Worm (Caenorhabditis elegans) whole organism, L1 larva: ENCODE data around the gene aex-3.

Experiments used
- F16B12.6 ChIP-seq: fragments of 150-350 bp; optimal IDR thresholded peaks from 2 replicates; lab custom pipeline; 2014; ENCODE audit warnings: missing biosample characterization, missing genetic modification characterization
- Y116A8C.19 ChIP-seq: sonication (generic microtip); optimal IDR thresholded peaks from 2 replicates; lab custom pipeline; 2016; ENCODE audit warnings: missing compliant biosample characterization, missing genetic modification characterization, borderline replicate concordance
- aha-1 ChIP-seq: fragments of 150-350 bp; optimal IDR thresholded peaks from 2 replicates; lab custom pipeline; 2014; ENCODE audit warnings: missing biosample characterization, missing genetic modification characterization
- alr-1 ChIP-seq: fragments of 200-800 bp; sonication (Bioruptor generic); optimal IDR thresholded peaks from 2 replicates; lab custom pipeline; 2018; ENCODE audit warnings: borderline replicate concordance, mild to moderate bottlenecking, missing genetic modification characterization, missing compliant biosample characterization
- ceh-63 ChIP-seq: fragments of 200-800 bp; sonication (Bioruptor generic); optimal IDR thresholded peaks from 2 replicates; lab custom pipeline; 2018; ENCODE audit warnings: mild to moderate bottlenecking, missing genetic modification characterization, missing compliant biosample characterization
- ceh-8 ChIP-seq: fragments of 200-800 bp; sonication (Bioruptor generic); optimal IDR thresholded peaks from 2 replicates; lab custom pipeline; 2018; ENCODE audit warnings: mild to moderate bottlenecking, missing genetic modification characterization, moderate library complexity, missing compliant biosample characterization
- ceh-82 ChIP-seq, 3 experiments: fragments of 150-350 bp in 1 of 3; sonication (generic microtip) in 2 of 3; optimal IDR thresholded peaks; 2 replicates each; lab custom pipeline; 2014 to 2017; ENCODE audit warnings: missing biosample characterization in 3 of 3, missing genetic modification characterization in 3 of 3
- ceh-88 ChIP-seq: fragments of 200-800 bp; sonication (Bioruptor generic); IDR thresholded peaks from 2 replicates; pipeline ENCODE4 v1.3.6; 2022; ENCODE audit warnings: missing genetic modification characterization, missing compliant biosample characterization
- ces-1 ChIP-seq: fragments of 150-350 bp; optimal IDR thresholded peaks from 2 replicates; lab custom pipeline; 2014; ENCODE audit warnings: missing biosample characterization, missing genetic modification reagents, missing genetic modification characterization
- dpl-1 ChIP-seq, 3 experiments: fragments of 150-350 bp in 2 of 3; sonication (generic microtip) in 1 of 3; optimal IDR thresholded peaks; 2 replicates each; lab custom pipeline; 2014 to 2017; ENCODE audit warnings: missing biosample characterization in 3 of 3, missing genetic modification characterization in 3 of 3, missing genetic modification reagents in 3 of 3
- dsc-1 ChIP-seq: sonication (generic microtip); optimal IDR thresholded peaks from 2 replicates; lab custom pipeline; 2016; ENCODE audit warnings: mild to moderate bottlenecking, missing genetic modification characterization, missing compliant biosample characterization
- efl-1 ChIP-seq, 4 experiments: fragments of 150-350 bp; optimal IDR thresholded peaks in 3 of 4; peaks in 1 of 4; 1 replicate in 1 of 4; 2 replicates in 3 of 4; lab custom pipeline; 2014; ENCODE audit warnings: missing biosample characterization in 2 of 4, missing genetic modification characterization in 2 of 4, missing genetic modification reagents in 2 of 4
- efl-3 ChIP-seq: fragments of 200-800 bp; sonication (Bioruptor generic); optimal IDR thresholded peaks from 2 replicates; lab custom pipeline; 2018; ENCODE audit warnings: mild to moderate bottlenecking, missing genetic modification characterization, missing compliant biosample characterization
- elt-2 ChIP-seq: sonication (generic microtip); optimal IDR thresholded peaks from 2 replicates; lab custom pipeline; 2016; ENCODE audit warnings: missing genetic modification characterization, mild to moderate bottlenecking, inconsistent platforms, missing compliant biosample characterization, missing genetic modification reagents
- elt-3 ChIP-seq, 6 experiments: fragments of 150-350 bp in 1 of 6; sonication (generic microtip); optimal IDR thresholded peaks; 2 replicates each; lab custom pipeline; 2017 to 2018; ENCODE audit warnings: missing biosample characterization in 6 of 6, missing genetic modification characterization in 6 of 6, inconsistent platforms in 1 of 6
- fkh-10 ChIP-seq: sonication (generic microtip); optimal IDR thresholded peaks from 2 replicates; lab custom pipeline; 2017; ENCODE audit warnings: missing biosample characterization, missing genetic modification reagents, missing genetic modification characterization
- fkh-4 ChIP-seq: sonication (generic microtip); optimal IDR thresholded peaks from 2 replicates; lab custom pipeline; 2016; ENCODE audit warnings: missing compliant biosample characterization, missing genetic modification characterization, borderline replicate concordance
- fkh-8 ChIP-seq: sonication (generic microtip); optimal IDR thresholded peaks from 2 replicates; lab custom pipeline; 2016; ENCODE audit warnings: mild to moderate bottlenecking, missing genetic modification characterization, missing compliant biosample characterization
- fos-1 ChIP-seq: fragments of 150-350 bp; optimal IDR thresholded peaks from 2 replicates; lab custom pipeline; 2014; ENCODE audit warnings: missing biosample characterization, missing genetic modification characterization
- grh-1 ChIP-seq: fragments of 200-800 bp; sonication (Bioruptor generic); IDR thresholded peaks from 2 replicates; pipeline ENCODE4 v1.3.6; 2022; ENCODE audit warnings: missing genetic modification reagents, missing genetic modification characterization, missing compliant biosample characterization
- hlh-17 ChIP-seq: fragments of 200-800 bp; sonication (Bioruptor generic); optimal IDR thresholded peaks from 2 replicates; lab custom pipeline; 2018; ENCODE audit warnings: missing genetic modification characterization, mild to moderate bottlenecking, missing compliant biosample characterization, moderate library complexity, borderline replicate concordance
- hpl-2 ChIP-seq: fragments of 150-350 bp; optimal IDR thresholded peaks from 2 replicates; lab custom pipeline; 2014; ENCODE audit warnings: missing biosample characterization, missing genetic modification reagents, missing genetic modification characterization
- irx-1 ChIP-seq: sonication (generic microtip); optimal IDR thresholded peaks from 2 replicates; lab custom pipeline; 2016; ENCODE audit warnings: missing genetic modification characterization, missing compliant biosample characterization
- isw-1 ChIP-seq: fragments of 200-800 bp; sonication (Bioruptor generic); IDR thresholded peaks from 2 replicates; pipeline ENCODE4 v1.3.6; 2022; ENCODE audit warnings: missing genetic modification characterization, missing compliant biosample characterization
- lin-14 ChIP-seq: fragments of 200-800 bp; sonication (Bioruptor generic); optimal IDR thresholded peaks from 2 replicates; lab custom pipeline; 2018; ENCODE audit warnings: mild to moderate bottlenecking, missing genetic modification characterization, moderate library complexity, missing compliant biosample characterization
- lin-15B ChIP-seq: fragments of 150-350 bp; sonication (generic microtip); optimal IDR thresholded peaks from 3 replicates; lab custom pipeline; 2014; ENCODE audit warnings: missing biosample characterization, missing genetic modification characterization
- lsy-2 ChIP-seq, 2 experiments: fragments of 150-350 bp; optimal IDR thresholded peaks; 2 replicates each; lab custom pipeline; 2014; ENCODE audit warnings: missing biosample characterization in 2 of 2, missing genetic modification characterization in 2 of 2
- mdl-1 ChIP-seq, 2 experiments: fragments of 150-350 bp; optimal IDR thresholded peaks; 2 replicates each; lab custom pipeline; 2014 to 2017; ENCODE audit warnings: missing biosample characterization in 2 of 2, missing genetic modification characterization in 2 of 2, inconsistent platforms in 1 of 2
- mep-1 ChIP-seq: fragments of 150-350 bp; optimal IDR thresholded peaks from 2 replicates; lab custom pipeline; 2014; ENCODE audit warnings: missing biosample characterization, missing genetic modification characterization
- nhr-11 ChIP-seq: fragments of 150-350 bp; optimal IDR thresholded peaks from 2 replicates; lab custom pipeline; 2014; ENCODE audit warnings: missing biosample characterization, missing genetic modification characterization
- nhr-28 ChIP-seq: fragments of 150-350 bp; optimal IDR thresholded peaks from 2 replicates; lab custom pipeline; 2014; ENCODE audit warnings: missing biosample characterization, missing genetic modification characterization
- nhr-90 ChIP-seq: sonication (generic microtip); optimal IDR thresholded peaks from 2 replicates; lab custom pipeline; 2016; ENCODE audit warnings: mild to moderate bottlenecking, missing genetic modification characterization, missing compliant biosample characterization; ENCODE audit not compliant: poor library complexity
- pag-3 ChIP-seq: sonication (generic microtip); optimal IDR thresholded peaks from 2 replicates; lab custom pipeline; 2017; ENCODE audit warnings: missing genetic modification characterization, mild to moderate bottlenecking, missing compliant biosample characterization, antibody characterized with exemption, borderline replicate concordance; ENCODE audit not compliant: insufficient read depth
- pqm-1 ChIP-seq: sonication (generic microtip); optimal IDR thresholded peaks from 3 replicates; lab custom pipeline; 2017; ENCODE audit warnings: missing biosample characterization, missing genetic modification characterization
- rnt-1 ChIP-seq: sonication (generic microtip); optimal IDR thresholded peaks from 2 replicates; lab custom pipeline; 2016; ENCODE audit warnings: mild to moderate bottlenecking, missing genetic modification characterization, moderate library complexity, missing compliant biosample characterization
- skn-1 ChIP-seq: fragments of 150-350 bp; optimal IDR thresholded peaks from 2 replicates; lab custom pipeline; 2014; ENCODE audit warnings: missing biosample characterization, missing genetic modification characterization
- snpc-4 ChIP-seq: fragments of 150-350 bp; optimal IDR thresholded peaks from 2 replicates; lab custom pipeline; 2014; ENCODE audit warnings: missing biosample characterization, missing genetic modification characterization
- sox-4 ChIP-seq: sonication (generic microtip); optimal IDR thresholded peaks from 2 replicates; lab custom pipeline; 2016; ENCODE audit warnings: missing genetic modification characterization, missing compliant biosample characterization
- unc-30 ChIP-seq: sonication (generic microtip); optimal IDR thresholded peaks from 2 replicates; lab custom pipeline; 2017; ENCODE audit warnings: missing biosample characterization, missing genetic modification characterization
- vab-15 ChIP-seq: sonication (generic microtip); optimal IDR thresholded peaks from 2 replicates; lab custom pipeline; 2017; ENCODE audit warnings: missing genotype, mild to moderate bottlenecking, missing genetic modification characterization, missing compliant biosample characterization
- ztf-11 ChIP-seq, 2 experiments: sonication (generic microtip); optimal IDR thresholded peaks; 2 replicates each; lab custom pipeline; 2016 to 2017; ENCODE audit warnings: missing genetic modification characterization in 2 of 2, missing biosample characterization in 1 of 2, missing compliant biosample characterization in 1 of 2

The aex-3 gene

ce11 chrX:726295-726694, 33.2 kb downstream of the aex-3 start:
- TF ChIP-seq efl-1 (optimal IDR thresholded peaks at IDR 0.05; lab: Kevin White, UChicago) (no peak), efl-1 (GFP tag; optimal IDR thresholded peaks at IDR 0.05 in 1 of 2; lab: Kevin White, UChicago) (no peak), elt-3 (tag; optimal IDR thresholded peaks at IDR 0.05; lab: Kevin White, UChicago) (no peak), pag-3 (tag; lab: Kevin White, UChicago) (no peak), nhr-28 (tag; lab: Kevin White, UChicago) (no peak), nhr-90 (no peak), aha-1 (tag; lab: Kevin White, UChicago) (no peak), lin-14 (GFP tag; lab: Kevin White, UChicago) (peak; percentile 53), isw-1 (GFP tag; lab: Robert Waterston, UW) (no peak), ceh-88 (no peak), irx-1 (tag; lab: Kevin White, UChicago) (no peak), ces-1 (GFP tag; lab: Kevin White, UChicago) (no peak), ceh-8 (GFP tag; lab: Kevin White, UChicago) (no peak), Y116A8C.19 (tag; lab: Kevin White, UChicago) (no peak), unc-30 (tag; lab: Kevin White, UChicago) (no peak), fkh-8 (tag; lab: Kevin White, UChicago) (no peak), efl-3 (GFP tag; lab: Kevin White, UChicago) (no peak), lin-15B (no peak), snpc-4 (tag; lab: Kevin White, UChicago) (no peak), nhr-11 (tag; lab: Kevin White, UChicago) (no peak), fkh-4 (no peak), skn-1 (tag; lab: Kevin White, UChicago) (no peak), rnt-1 (no peak), ceh-82 (tag; optimal IDR thresholded peaks at IDR 0.05; lab: Kevin White, UChicago) (peak in 1 of 3 experiments; percentile 1), dpl-1 (GFP tag; optimal IDR thresholded peaks at IDR 0.05; lab: Kevin White, UChicago) (no peak), mdl-1 (tag; optimal IDR thresholded peaks at IDR 0.05; lab: Kevin White, UChicago) (no peak), pqm-1 (tag; lab: Kevin White, UChicago) (no peak), alr-1 (tag; lab: Kevin White, UChicago) (no peak), lsy-2 (tag; optimal IDR thresholded peaks at IDR 0.05; lab: Kevin White, UChicago) (peak in 1 of 2 experiments; percentile 10), dsc-1 (tag; lab: Kevin White, UChicago) (peak; percentile 50), ztf-11 (tag; optimal IDR thresholded peaks at IDR 0.05; lab: Kevin White, UChicago) (no peak)

- TF ChIP-seq snpc-4 (tag; lab: Kevin White, UChicago) (no peak), grh-1 (GFP tag; lab: Robert Waterston, UW) (no peak), nhr-11 (tag; lab: Kevin White, UChicago) (no peak), pqm-1 (tag; lab: Kevin White, UChicago) (no peak), fos-1 (no peak), pag-3 (tag; lab: Kevin White, UChicago) (no peak), vab-15 (tag; lab: Kevin White, UChicago) (no peak), mdl-1 (tag; optimal IDR thresholded peaks at IDR 0.05; lab: Kevin White, UChicago) (no peak), hpl-2 (GFP tag; lab: Kevin White, UChicago) (no peak), F16B12.6 (tag; lab: Kevin White, UChicago) (no peak), elt-2 (tag; lab: Kevin White, UChicago) (no peak), fkh-10 (GFP tag; lab: Kevin White, UChicago) (no peak), irx-1 (tag; lab: Kevin White, UChicago) (no peak), ceh-63 (no peak), mep-1 (no peak), ces-1 (GFP tag; lab: Kevin White, UChicago) (no peak), Y116A8C.19 (tag; lab: Kevin White, UChicago) (no peak), sox-4 (no peak), hlh-17 (GFP tag; lab: Kevin White, UChicago) (no peak)
Observed at ce11 chrX:725868-726267, 33.7 kb downstream of the aex-3 start, which contains the start of gene sli-1. TSS of gene sli-1 (minus strand) at chrX:725968.
